Worm (Caenorhabditis elegans): ENCODE data around the gene clec-36.

Gene clec-36

DNA sequence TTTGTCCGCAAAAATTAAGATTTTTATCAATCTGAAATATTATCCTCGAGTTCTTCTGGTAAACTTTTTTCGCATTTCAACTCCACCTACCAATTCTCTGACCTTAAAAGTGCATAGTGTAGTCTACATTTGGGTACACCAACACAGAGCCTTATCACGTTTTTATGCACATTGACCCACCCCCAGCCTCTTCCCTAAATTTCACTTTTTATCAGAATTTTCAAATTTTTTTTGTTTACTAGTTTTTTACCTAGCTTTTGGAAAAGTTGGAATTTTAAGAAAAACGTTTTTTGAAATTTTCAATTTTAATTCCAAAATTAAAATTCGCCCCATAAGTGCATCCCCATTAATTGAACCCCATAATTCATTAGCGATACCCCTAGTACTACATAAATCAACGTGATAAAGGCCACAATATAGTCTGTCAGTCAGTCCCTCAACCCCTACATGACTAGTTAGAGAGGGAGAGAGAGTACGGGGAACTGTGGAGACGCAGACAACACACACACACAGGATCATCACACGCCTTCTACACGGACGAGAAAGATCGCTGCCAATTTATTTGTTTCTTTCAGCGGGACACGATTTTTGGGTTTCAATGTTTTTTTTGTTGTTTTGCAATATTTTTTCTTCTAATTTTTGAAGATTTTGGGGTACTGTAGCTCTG is 33.7 kb downstream of the clec-36 start (continued):
- no peak for TF ChIP-seq nhr-47 (tag; optimal IDR thresholded peaks at IDR 0.05)
- TF ChIP-seq elt-2 (tag; optimal IDR thresholded peaks at IDR 0.05), result peak; percentile 28
- no peak for TF ChIP-seq aha-1 (tag; optimal IDR thresholded peaks at IDR 0.05)
- TF ChIP-seq nhr-71 (tag; optimal IDR thresholded peaks at IDR 0.05), result peak; percentile 33
- TF ChIP-seq snu-23 (GFP tag; optimal IDR thresholded peaks at IDR 0.05), result peak; percentile 46
- no peak for TF ChIP-seq ceh-88 (GFP tag; IDR thresholded peaks at IDR 0.05)
- no peak for TF ChIP-seq unc-62 (GFP tag; optimal IDR thresholded peaks at IDR 0.05)
- no peak for TF ChIP-seq ceh-82 (tag; optimal IDR thresholded peaks at IDR 0.05)
- no peak for TF ChIP-seq pqm-1 (tag; optimal IDR thresholded peaks at IDR 0.05)
- no peak for TF ChIP-seq skn-1 (tag; optimal IDR thresholded peaks at IDR 0.05)
- TF ChIP-seq nhr-76 (tag; optimal IDR thresholded peaks at IDR 0.05), result no peak

ce11 chrV:16812371-16812770 is 36.0 kb downstream of the clec-36 start:
- no peak for TF ChIP-seq lin-35 (GFP tag; optimal IDR thresholded peaks at IDR 0.05)
- no peak for TF ChIP-seq pqm-1 (tag; optimal IDR thresholded peaks at IDR 0.05)
- no peak for TF ChIP-seq hpl-2 (GFP tag; optimal IDR thresholded peaks at IDR 0.05)
- TF ChIP-seq ceh-88 (GFP tag; IDR thresholded peaks at IDR 0.05), result no peak
- no peak for TF ChIP-seq dsc-1 (tag; optimal IDR thresholded peaks at IDR 0.05)
- TF ChIP-seq isw-1 (GFP tag; IDR thresholded peaks at IDR 0.05), result no peak
- no peak for TF ChIP-seq pag-3 (tag; optimal IDR thresholded peaks at IDR 0.05; ENCODE audit: borderline replicate concordance, insufficient read depth)
- TF ChIP-seq nhr-85 (tag), result no peak
- no peak for TF ChIP-seq mef-2 (tag; optimal IDR thresholded peaks at IDR 0.05)
- TF ChIP-seq vab-15 (tag; optimal IDR thresholded peaks at IDR 0.05), result no peak
- TF ChIP-seq sox-4 (tag; optimal IDR thresholded peaks at IDR 0.05), result no peak

DNA sequence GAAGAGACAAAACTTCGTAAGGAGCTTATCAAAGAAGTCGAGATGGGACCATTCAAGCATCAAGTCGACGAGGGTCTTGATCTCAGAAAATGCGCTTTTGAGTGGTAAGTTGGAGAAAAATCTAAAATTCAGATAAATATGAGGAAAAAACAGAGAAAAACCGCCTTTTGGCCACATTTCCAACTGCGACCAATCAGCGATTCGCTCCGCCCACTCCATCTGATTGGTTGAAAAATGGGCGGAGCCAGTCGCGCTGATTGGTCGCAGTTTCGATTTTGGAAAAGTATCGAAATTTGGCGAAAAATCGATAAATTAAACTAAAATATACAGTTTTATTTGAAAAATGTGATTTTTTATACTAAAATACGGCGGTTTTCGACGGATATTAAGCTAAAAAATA is 36.6 kb downstream of the clec-36 start:
- TF ChIP-seq lsy-2 (tag; optimal IDR thresholded peaks at IDR 0.05) (no peak), rnt-1 (tag; optimal IDR thresholded peaks at IDR 0.05) (no peak), nhr-12 (tag; optimal IDR thresholded peaks at IDR 0.05) (no peak), lir-3 (tag; optimal IDR thresholded peaks at IDR 0.05; ENCODE audit: poor library complexity) (no peak), hpl-2 (GFP tag; optimal IDR thresholded peaks at IDR 0.05) (no peak), snu-23 (GFP tag; optimal IDR thresholded peaks at IDR 0.05) (no peak), ztf-4 (tag; optimal IDR thresholded peaks at IDR 0.05) (no peak), aha-1 (tag; optimal IDR thresholded peaks at IDR 0.05) (no peak), tbx-2 (tag; optimal IDR thresholded peaks at IDR 0.05) (no peak), zag-1 (tag; optimal IDR thresholded peaks at IDR 0.05) (no peak), elt-2 (tag; optimal IDR thresholded peaks at IDR 0.05) (no peak), aly-2 (tag; optimal IDR thresholded peaks at IDR 0.05) (no peak), egl-13 (tag; optimal IDR thresholded peaks at IDR 0.05) (no peak), jun-1 (tag; optimal IDR thresholded peaks at IDR 0.05) (no peak), nhr-20 (tag; optimal IDR thresholded peaks at IDR 0.05) (no peak), pag-3 (tag; optimal IDR thresholded peaks at IDR 0.05; ENCODE audit: borderline replicate concordance, insufficient read depth) (no peak), swsn-7 (tag; optimal IDR thresholded peaks at IDR 0.05) (no peak), blmp-1 (tag; optimal IDR thresholded peaks at IDR 0.05) (no peak)

ce11 chrV:16808168-16808567 is 40.2 kb downstream of the clec-36 start:
- TF ChIP-seq nhr-19 (GFP tag; conservative IDR thresholded peaks at IDR 0.05) (no peak), rnt-1 (tag; optimal IDR thresholded peaks at IDR 0.05) (no peak), ceh-63 (GFP tag; optimal IDR thresholded peaks at IDR 0.05) (no peak), tlp-1 (tag; optimal IDR thresholded peaks at IDR 0.05) (no peak)
